3 fruit fly cellular contexts compared by ENCODE assay signal in the genomic region with DNA sequence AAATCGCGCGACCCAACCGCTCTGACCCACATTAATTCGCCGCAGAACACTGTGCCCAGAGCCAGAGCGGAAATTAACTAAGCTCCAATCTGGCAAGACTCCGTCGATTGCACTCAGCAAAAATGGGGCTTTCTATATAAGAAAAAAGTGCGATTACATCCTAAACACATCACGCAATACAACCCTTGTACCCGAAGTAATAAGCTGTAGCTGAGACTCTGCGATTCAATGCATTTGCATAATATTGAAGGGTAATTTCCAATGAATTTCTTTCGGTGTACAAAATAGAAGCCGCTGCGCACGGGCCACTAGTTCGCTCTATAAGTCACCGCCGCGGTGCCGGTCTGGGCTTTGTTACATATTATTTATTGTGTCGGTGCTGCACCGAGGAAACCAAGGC.
TF ChIP-seq lines count a peak whose summit lies in the region.

No protein-coding gene starts in this region.

- TF ChIP-seq CTCF in whole organism, embryonic (GFP tag; optimal IDR thresholded peaks at IDR 0.05; lab: Kevin White, UChicago) = no peak

TF ChIP-seq in whole organism, embryonic, 481 proteins besides CTCF, POLR2A, EP300 and RAD21 (continues in another document):
- TF ChIP-seq CG14667 (GFP tag; IDR thresholded peaks at IDR 0.05; lab: Robert Waterston, UW) (0 out of 2 replicates have a peak, but pooled peaks have one; percentile 21), Dref (GFP tag; IDR thresholded peaks at IDR 0.05; lab: Robert Waterston, UW) (no peak), lola (GFP tag; optimal IDR thresholded peaks at IDR 0.05; lab: Kevin White, UChicago) (peak in 1 of 3 experiments; percentile 3), sisA (GFP tag; IDR thresholded peaks at IDR 0.05; lab: Robert Waterston, UW) (peak; percentile 41), hbn (GFP tag; IDR thresholded peaks at IDR 0.05; lab: Robert Waterston, UW; ENCODE audit: partially characterized antibody) (no peak), ATbp (GFP tag; optimal IDR thresholded peaks at IDR 0.05; lab: Kevin White, UChicago) (peak; percentile 50), dimm (GFP tag; IDR thresholded peaks at IDR 0.05; lab: Robert Waterston, UW) (no peak), hb (GFP tag; IDR thresholded peaks at IDR 0.05; lab: Robert Waterston, UW; ENCODE audit: partially characterized antibody) (no peak), zfh1 (GFP tag; IDR thresholded peaks at IDR 0.05; lab: Robert Waterston, UW) (0 out of 3 replicates have a peak, but pooled peaks have one; percentile 57), sc (optimal IDR thresholded peaks at IDR 0.05; lab: Kevin White, UChicago) (no peak), sc (GFP tag; optimal IDR thresholded peaks at IDR 0.05; lab: Kevin White, UChicago) (peak; percentile 20), CkIIα-i1 (GFP tag; IDR thresholded peaks at IDR 0.05; lab: Robert Waterston, UW) (no peak), CG34422 (GFP tag; IDR thresholded peaks at IDR 0.05; lab: Robert Waterston, UW) (no peak), tup (GFP tag; optimal IDR thresholded peaks at IDR 0.05; lab: Kevin White, UChicago) (no peak), CG18262 (tag; optimal IDR thresholded peaks at IDR 0.05; lab: Kevin White, UChicago) (peak; percentile 7), Sox102F (GFP tag; optimal IDR thresholded peaks at IDR 0.05; lab: Kevin White, UChicago) (peak; percentile 47), CG16863 (GFP tag; optimal IDR thresholded peaks at IDR 0.05; lab: Kevin White, UChicago) (peak; percentile 24), az2 (GFP tag; optimal IDR thresholded peaks at IDR 0.05; lab: Kevin White, UChicago) (peak; percentile 28), nmo (GFP tag; optimal IDR thresholded peaks at IDR 0.05; lab: Kevin White, UChicago) (peak; percentile 30), gem (tag; optimal IDR thresholded peaks at IDR 0.05; lab: Kevin White, UChicago) (peak; percentile 48), H15 (GFP tag; IDR thresholded peaks at IDR 0.05; lab: Robert Waterston, UW) (no peak), Opbp (GFP tag; IDR thresholded peaks at IDR 0.05; lab: Robert Waterston, UW; ENCODE audit: partially characterized antibody) (no peak), Sin3A (optimal IDR thresholded peaks at IDR 0.05; lab: Kevin White, UChicago) (no peak), CG13775 (GFP tag; optimal IDR thresholded peaks at IDR 0.05; lab: Kevin White, UChicago) (no peak), CG12219 (GFP tag; optimal IDR thresholded peaks at IDR 0.05; lab: Kevin White, UChicago) (peak; percentile 2), lov (optimal IDR thresholded peaks at IDR 0.05; lab: Kevin White, UChicago) (no peak), lov (GFP tag; IDR thresholded peaks at IDR 0.05; lab: Robert Waterston, UW) (no peak), br (optimal IDR thresholded peaks at IDR 0.05; lab: Kevin White, UChicago) (no peak)

TF ChIP-seq in whole organism, prepupa, 60 proteins besides CTCF, POLR2A, EP300 and RAD21 (continues in another document):
- TF ChIP-seq vri (GFP tag; optimal IDR thresholded peaks at IDR 0.05; lab: Kevin White, UChicago) (no peak), CG6276 (GFP tag; optimal IDR thresholded peaks at IDR 0.05; lab: Kevin White, UChicago) (peak; percentile 67), svp (GFP tag; lab: Kevin White, UChicago) (no peak), Eip93F (GFP tag; optimal IDR thresholded peaks at IDR 0.05; lab: Kevin White, UChicago) (no peak), CG6163 (GFP tag; IDR thresholded peaks at IDR 0.05; lab: Robert Waterston, UW) (peak; percentile 82), CG3032 (tag; optimal IDR thresholded peaks at IDR 0.05; lab: Kevin White, UChicago) (peak; percentile 17), CG32006 (GFP tag; optimal IDR thresholded peaks at IDR 0.05; lab: Kevin White, UChicago) (peak; percentile 82), CG8632 (GFP tag; optimal IDR thresholded peaks at IDR 0.05; lab: Kevin White, UChicago) (no peak), eg (GFP tag; IDR thresholded peaks at IDR 0.05; lab: Robert Waterston, UW) (peak; percentile 87), CG11762 (GFP tag; optimal IDR thresholded peaks at IDR 0.05; lab: Kevin White, UChicago; ENCODE audit: insufficient read depth) (no peak), CG15336 (GFP tag; IDR thresholded peaks at IDR 0.05; lab: Robert Waterston, UW) (peak; percentile 78), fd85E (GFP tag; optimal IDR thresholded peaks at IDR 0.05; lab: Kevin White, UChicago) (no peak), CG8319 (GFP tag; optimal IDR thresholded peaks at IDR 0.05; lab: Kevin White, UChicago) (no peak), dac (GFP tag; optimal IDR thresholded peaks at IDR 0.05; lab: Kevin White, UChicago) (peak; percentile 62), ss (GFP tag; optimal IDR thresholded peaks at IDR 0.05; lab: Kevin White, UChicago) (peak in 1 of 2 experiments; percentile 25), Hr38 (GFP tag; optimal IDR thresholded peaks at IDR 0.05; lab: Kevin White, UChicago) (no peak), Hr4 (GFP tag; optimal IDR thresholded peaks at IDR 0.05; lab: Kevin White, UChicago) (peak; percentile 76), CG8119 (GFP tag; IDR thresholded peaks at IDR 0.05; lab: Robert Waterston, UW) (peak; percentile 76), cyc (GFP tag; optimal IDR thresholded peaks at IDR 0.05; lab: Kevin White, UChicago) (no peak), dsx (GFP tag; optimal IDR thresholded peaks at IDR 0.05; lab: Kevin White, UChicago; ENCODE audit: poor library complexity, severe bottlenecking) (peak; percentile 15), topi (GFP tag; optimal IDR thresholded peaks at IDR 0.05; lab: Kevin White, UChicago) (no peak), OdsH (GFP tag; optimal IDR thresholded peaks at IDR 0.05; lab: Kevin White, UChicago) (peak; percentile 62), CG31627 (GFP tag; optimal IDR thresholded peaks at IDR 0.05; lab: Kevin White, UChicago) (no peak), CG11902 (GFP tag; optimal IDR thresholded peaks at IDR 0.05; lab: Kevin White, UChicago) (no peak), lz (GFP tag; optimal IDR thresholded peaks at IDR 0.05; lab: Kevin White, UChicago) (no peak), Gug (GFP tag; IDR thresholded peaks at IDR 0.05; lab: Robert Waterston, UW) (peak; percentile 66), esn (GFP tag; optimal IDR thresholded peaks at IDR 0.05; lab: Kevin White, UChicago) (no peak), Blimp-1 (GFP tag; optimal IDR thresholded peaks at IDR 0.05; lab: Kevin White, UChicago) (no peak), acj6 (GFP tag; optimal IDR thresholded peaks at IDR 0.05; lab: Kevin White, UChicago) (peak; percentile 41), net (GFP tag; optimal IDR thresholded peaks at IDR 0.05; lab: Kevin White, UChicago) (peak; percentile 62), spab (GFP tag; optimal IDR thresholded peaks at IDR 0.05; lab: Kevin White, UChicago) (no peak)

TF ChIP-seq in whole organism, pupa, 21 proteins besides CTCF, POLR2A, EP300 and RAD21:
- TF ChIP-seq CG8301 (tag; optimal IDR thresholded peaks at IDR 0.05; lab: Kevin White, UChicago) (peak; percentile 70), Snoo (tag; optimal IDR thresholded peaks at IDR 0.05; lab: Kevin White, UChicago) (no peak), CG34367 (tag; optimal IDR thresholded peaks at IDR 0.05; lab: Kevin White, UChicago) (peak; percentile 44), CG32121 (GFP tag; IDR thresholded peaks at IDR 0.05; lab: Robert Waterston, UW) (peak; percentile 68), CG10348 (GFP tag; IDR thresholded peaks at IDR 0.05; lab: Robert Waterston, UW) (0 out of 2 replicates have a peak, but pooled peaks have one; percentile 15), Pif1A (GFP tag; optimal IDR thresholded peaks at IDR 0.05; lab: Kevin White, UChicago) (peak; percentile 68), fd96Ca (GFP tag; IDR thresholded peaks at IDR 0.05; lab: Robert Waterston, UW) (peak; percentile 86), CG14655 (GFP tag; optimal IDR thresholded peaks at IDR 0.05; lab: Kevin White, UChicago) (peak; percentile 68), Ets98B (GFP tag; IDR thresholded peaks at IDR 0.05; lab: Robert Waterston, UW) (peak; percentile 76), CG12605 (GFP tag; IDR thresholded peaks at IDR 0.05; lab: Robert Waterston, UW) (peak; percentile 54), CG17806 (tag; optimal IDR thresholded peaks at IDR 0.05; lab: Kevin White, UChicago) (no peak), Pif1B (GFP tag; optimal IDR thresholded peaks at IDR 0.05; lab: Kevin White, UChicago) (peak; percentile 53), CG15710 (tag; optimal IDR thresholded peaks at IDR 0.05; lab: Kevin White, UChicago) (peak; percentile 60), gl (tag; optimal IDR thresholded peaks at IDR 0.05; lab: Kevin White, UChicago) (no peak), EcR (GFP tag; optimal IDR thresholded peaks at IDR 0.05; lab: Kevin White, UChicago) (no peak), CG13204 (GFP tag; optimal IDR thresholded peaks at IDR 0.05; lab: Kevin White, UChicago) (no peak), CG4496 (GFP tag; IDR thresholded peaks at IDR 0.05; lab: Robert Waterston, UW) (peak; percentile 72), CG8159 (tag; optimal IDR thresholded peaks at IDR 0.05; lab: Kevin White, UChicago) (peak; percentile 44), CG9948 (tag; optimal IDR thresholded peaks at IDR 0.05; lab: Kevin White, UChicago) (peak; percentile 21)
TF ChIP-seq in whole organism, pupa: peak in this region for 14.
